Worm (Caenorhabditis elegans) whole organism, mixed stage, embryonic: ENCODE measurements around the gene twk-14.

Experiments
- bed-3 ChIP-seq: fragments of 200-800 bp; sonication (Bioruptor generic); optimal IDR thresholded peaks from 3 replicates; lab custom pipeline; 2018; ENCODE audit warnings: mild to moderate bottlenecking, missing genetic modification characterization, moderate library complexity, missing compliant biosample characterization
- ceh-39 ChIP-seq: fragments of 150-350 bp; optimal IDR thresholded peaks from 2 replicates; lab custom pipeline; 2014; ENCODE audit warnings: missing biosample characterization, missing genetic modification characterization
- ceh-43 ChIP-seq: fragments of 200-800 bp; sonication (Bioruptor generic); optimal IDR thresholded peaks from 2 replicates; lab custom pipeline; 2018; ENCODE audit warnings: mild to moderate bottlenecking, missing genetic modification characterization, moderate library complexity, missing compliant biosample characterization
- ces-1 ChIP-seq: fragments of 150-350 bp; optimal IDR thresholded peaks from 2 replicates; lab custom pipeline; 2014; ENCODE audit warnings: missing biosample characterization, missing genetic modification reagents, missing genetic modification characterization
- cnd-1 ChIP-seq: fragments of 200-800 bp; sonication (Bioruptor generic); optimal IDR thresholded peaks from 2 replicates; lab custom pipeline; 2018; ENCODE audit warnings: mild to moderate bottlenecking, missing genetic modification characterization, missing compliant biosample characterization
- drap-1 ChIP-seq: fragments of 200-800 bp; sonication (Bioruptor generic); optimal IDR thresholded peaks from 3 replicates; lab custom pipeline; 2018; ENCODE audit warnings: mild to moderate bottlenecking, missing genetic modification characterization, missing compliant biosample characterization
- elt-1 ChIP-seq: sonication (generic microtip); optimal IDR thresholded peaks from 2 replicates; lab custom pipeline; 2017; ENCODE audit warnings: missing genetic modification characterization, mild to moderate bottlenecking, missing compliant biosample characterization, antibody characterized with exemption, moderate library complexity, borderline replicate concordance; ENCODE audit not compliant: insufficient read depth
- elt-3 ChIP-seq: fragments of 150-350 bp; optimal IDR thresholded peaks from 2 replicates; lab custom pipeline; 2014; ENCODE audit warnings: missing biosample characterization, missing genetic modification characterization
- flh-1 ChIP-seq: fragments of 200-800 bp; sonication (Bioruptor generic); optimal IDR thresholded peaks from 2 replicates; lab custom pipeline; 2018; ENCODE audit warnings: mild to moderate bottlenecking, missing genetic modification characterization, moderate library complexity, missing compliant biosample characterization
- ham-2 ChIP-seq: fragments of 200-800 bp; sonication (Bioruptor generic); optimal IDR thresholded peaks from 2 replicates; lab custom pipeline; 2018; ENCODE audit warnings: mild to moderate bottlenecking, missing genetic modification characterization, missing compliant biosample characterization
- hlh-1 ChIP-seq: fragments of 150-350 bp; optimal IDR thresholded peaks from 2 replicates; lab custom pipeline; 2014; ENCODE audit warnings: missing biosample characterization, missing genetic modification reagents, missing genetic modification characterization
- lin-13 ChIP-seq: fragments of 150-350 bp; optimal IDR thresholded peaks from 2 replicates; lab custom pipeline; 2014; ENCODE audit warnings: missing biosample characterization, missing genetic modification characterization
- lin-32 ChIP-seq: fragments of 200-800 bp; sonication (Bioruptor generic); optimal IDR thresholded peaks from 2 replicates; lab custom pipeline; 2018; ENCODE audit warnings: mild to moderate bottlenecking, missing genetic modification characterization, missing compliant biosample characterization
- lsy-2 ChIP-seq: fragments of 150-350 bp; optimal IDR thresholded peaks from 2 replicates; lab custom pipeline; 2014; ENCODE audit warnings: missing biosample characterization, missing genetic modification characterization
- mab-5 ChIP-seq: fragments of 150-350 bp; optimal IDR thresholded peaks from 2 replicates; lab custom pipeline; 2014; ENCODE audit warnings: missing biosample characterization, missing genetic modification characterization
- mls-2 ChIP-seq: sonication (generic microtip); optimal IDR thresholded peaks from 2 replicates; lab custom pipeline; 2016; ENCODE audit warnings: mild to moderate bottlenecking, missing genetic modification characterization, moderate library complexity, missing compliant biosample characterization
- nhr-12 ChIP-seq: fragments of 150-350 bp; optimal IDR thresholded peaks from 2 replicates; lab custom pipeline; 2014; ENCODE audit warnings: missing biosample characterization, missing genetic modification characterization
- nhr-2 ChIP-seq: fragments of 150-350 bp; optimal IDR thresholded peaks from 2 replicates; lab custom pipeline; 2014; ENCODE audit warnings: missing biosample characterization, missing genetic modification characterization
- nhr-237 ChIP-seq: fragments of 150-350 bp; optimal IDR thresholded peaks from 2 replicates; lab custom pipeline; 2014; ENCODE audit warnings: missing biosample characterization, missing genetic modification characterization
- nhr-28 ChIP-seq: fragments of 150-350 bp; optimal IDR thresholded peaks from 2 replicates; lab custom pipeline; 2014; ENCODE audit warnings: missing biosample characterization, missing genetic modification characterization
- pha-4 ChIP-seq: fragments of 150-350 bp; optimal IDR thresholded peaks from 2 replicates; lab custom pipeline; 2018; ENCODE audit warnings: missing biosample characterization, missing genetic modification reagents, missing genetic modification characterization
- sem-2 ChIP-seq: fragments of 200-800 bp; sonication (Bioruptor generic); optimal IDR thresholded peaks from 2 replicates; lab custom pipeline; 2018; ENCODE audit warnings: mild to moderate bottlenecking, missing genetic modification characterization, missing compliant biosample characterization
- snpc-4 ChIP-seq: fragments of 150-350 bp; optimal IDR thresholded peaks from 2 replicates; lab custom pipeline; 2014; ENCODE audit warnings: missing biosample characterization, missing genetic modification characterization
- sptf-1 ChIP-seq: sonication (generic microtip); optimal IDR thresholded peaks from 2 replicates; lab custom pipeline; 2017; ENCODE audit warnings: mild to moderate bottlenecking, missing genetic modification characterization, moderate library complexity, missing compliant biosample characterization
- tbx-8 ChIP-seq: fragments of 200-800 bp; sonication (Bioruptor generic); optimal IDR thresholded peaks from 2 replicates; lab custom pipeline; 2018; ENCODE audit warnings: mild to moderate bottlenecking, missing genetic modification characterization, moderate library complexity, missing compliant biosample characterization
- unc-120 ChIP-seq: sonication (generic microtip); optimal IDR thresholded peaks from 2 replicates; lab custom pipeline; 2017; ENCODE audit warnings: missing genetic modification characterization, missing compliant biosample characterization; ENCODE audit not compliant: poor library complexity, severe bottlenecking
- unc-39 ChIP-seq: fragments of 150-350 bp; optimal IDR thresholded peaks from 2 replicates; lab custom pipeline; 2014; ENCODE audit warnings: missing biosample characterization, missing genetic modification characterization
- unc-62 ChIP-seq: fragments of 150-350 bp; optimal IDR thresholded peaks from 2 replicates; lab custom pipeline; 2014; ENCODE audit warnings: missing biosample characterization, missing genetic modification reagents, missing genetic modification characterization
- zip-8 ChIP-seq: fragments of 150-350 bp; optimal IDR thresholded peaks from 2 replicates; lab custom pipeline; 2014; ENCODE audit warnings: missing biosample characterization, missing genetic modification characterization
- ztf-11 ChIP-seq: fragments of 150-350 bp; optimal IDR thresholded peaks from 2 replicates; lab custom pipeline; 2014; ENCODE audit warnings: missing biosample characterization, missing genetic modification characterization

Gene twk-14

DNA sequence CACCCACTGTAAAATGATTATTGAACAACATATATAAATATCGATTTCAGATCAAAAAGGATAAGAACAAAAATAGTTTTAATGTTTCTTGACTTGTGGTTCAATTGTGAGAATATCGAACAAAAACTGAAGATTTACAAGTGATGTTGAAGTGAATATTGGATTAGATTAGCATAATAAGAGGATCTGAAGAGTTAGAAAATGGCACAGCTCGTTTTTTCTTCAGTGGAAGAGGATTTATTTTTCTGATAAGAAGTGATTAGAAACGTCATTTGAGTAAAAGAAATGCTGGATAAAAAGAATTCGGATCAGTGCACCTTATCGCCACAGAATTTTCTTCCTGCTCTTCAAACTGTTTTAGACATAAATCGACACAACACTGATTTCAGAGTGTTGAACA is at the start of gene twk-14:
Gene twk-14, minus strand, starts transcription at position 8 of the 400 bp plus-strand sequence.
- TF ChIP-seq unc-120 (tag; lab: Kevin White, UChicago) (no peak), ceh-39 (no peak), elt-1 (tag; lab: Kevin White, UChicago) (no peak), unc-39 (no peak)
- TF ChIP-seq, all 35 proteins: peak for 0

DNA sequence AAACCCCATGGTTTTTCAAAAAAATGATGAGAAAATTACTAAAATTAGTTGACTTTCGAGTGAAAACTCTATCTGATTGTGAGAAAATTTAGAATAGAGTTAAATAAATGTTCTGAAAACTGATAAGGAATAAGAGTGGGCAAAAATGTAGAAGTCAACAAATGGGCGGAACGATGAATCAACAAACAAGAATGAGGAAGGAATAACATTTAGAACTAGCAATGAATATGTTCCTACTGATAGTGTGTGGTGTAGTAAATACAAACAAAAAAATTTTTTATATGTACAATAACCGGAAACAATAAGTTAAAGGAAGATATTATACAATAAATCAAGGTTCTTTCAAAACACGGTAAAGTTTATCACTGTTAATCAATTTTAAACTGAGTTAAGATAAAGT is 48.2 kb upstream of the twk-14 start, which contains the start of gene pals-39:
Gene pals-39, minus strand, starts transcription at position 101 of the 400 bp plus-strand sequence.
- TF ChIP-seq nhr-28 (tag; lab: Kevin White, UChicago): no peak
- TF ChIP-seq mab-5: no peak
- TF ChIP-seq mls-2 (tag; lab: Kevin White, UChicago): no peak
- TF ChIP-seq snpc-4 (tag; lab: Kevin White, UChicago): no peak
- TF ChIP-seq sptf-1 (tag; lab: Kevin White, UChicago): no peak
- no peak for TF ChIP-seq nhr-12 (tag; lab: Kevin White, UChicago)
- no peak for TF ChIP-seq nhr-2 (tag; lab: Kevin White, UChicago)
- no peak for TF ChIP-seq pha-4
- TF ChIP-seq ceh-43 (GFP tag; lab: Kevin White, UChicago): no peak
- TF ChIP-seq flh-1: no peak
- TF ChIP-seq ces-1 (GFP tag; lab: Kevin White, UChicago): no peak
- TF ChIP-seq nhr-237 (tag; lab: Kevin White, UChicago): no peak
- no peak for TF ChIP-seq tbx-8
- TF ChIP-seq bed-3 (GFP tag; lab: Kevin White, UChicago): no peak
- TF ChIP-seq cnd-1 (tag; lab: Kevin White, UChicago): no peak
- TF ChIP-seq sem-2: no peak
- TF ChIP-seq zip-8 (tag; lab: Kevin White, UChicago): no peak

DNA sequence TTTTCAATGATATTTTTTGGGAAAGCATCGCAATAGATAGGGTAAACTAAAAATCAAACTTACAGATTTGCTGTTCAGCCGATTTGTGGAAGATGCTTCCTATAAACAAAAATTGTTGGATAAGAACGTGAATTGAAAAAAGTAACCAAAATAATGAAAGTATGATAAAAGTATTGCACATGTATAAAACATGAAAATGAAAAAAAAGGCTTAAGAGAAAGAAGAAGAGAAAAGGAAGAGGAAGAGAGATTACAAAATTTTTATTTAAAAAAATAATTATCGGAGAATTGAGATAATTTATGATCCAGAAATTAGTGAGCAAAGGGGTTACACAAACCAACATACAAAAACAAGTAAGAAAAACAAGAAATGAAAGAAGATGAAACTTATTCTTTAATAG is 45.9 kb upstream of the twk-14 start, which contains the start of gene pals-37:
Gene pals-37, minus strand, starts transcription at position 101 of the 400 bp plus-strand sequence.
- TF ChIP-seq nhr-28 (tag; lab: Kevin White, UChicago) (no peak), elt-3 (tag; lab: Kevin White, UChicago) (no peak), ceh-39 (no peak), ceh-43 (GFP tag; lab: Kevin White, UChicago) (no peak)

DNA sequence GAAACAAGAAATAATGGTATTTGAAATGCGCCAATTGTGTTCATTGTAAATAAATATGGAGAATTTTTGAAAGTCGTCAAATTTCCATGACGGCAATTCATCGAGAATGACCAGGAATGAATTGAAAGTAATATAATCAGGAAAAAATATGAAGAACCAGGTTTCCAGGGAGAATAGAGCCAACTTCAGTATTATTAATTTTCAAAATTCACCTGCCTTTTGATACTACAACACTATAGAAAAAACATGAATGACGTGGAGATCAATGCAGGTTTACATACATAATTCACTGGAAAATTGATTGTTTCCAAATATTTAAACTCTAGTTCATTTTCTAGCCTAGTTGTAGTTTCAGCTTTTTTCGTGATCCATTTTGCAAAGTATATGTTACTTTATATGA is 38.2 kb upstream of the twk-14 start, which contains the start of gene srh-25:
Gene srh-25, minus strand, starts transcription at position 101 of the 400 bp plus-strand sequence.
- TF ChIP-seq pha-4: no peak
- no peak for TF ChIP-seq drap-1 (GFP tag; lab: Kevin White, UChicago)
- no peak for TF ChIP-seq ces-1 (GFP tag; lab: Kevin White, UChicago)
- no peak for TF ChIP-seq unc-120 (tag; lab: Kevin White, UChicago)
- no peak for TF ChIP-seq ceh-39
- no peak for TF ChIP-seq flh-1
- no peak for TF ChIP-seq ztf-11
- TF ChIP-seq mab-5: no peak
- no peak for TF ChIP-seq snpc-4 (tag; lab: Kevin White, UChicago)
- TF ChIP-seq lin-32 (GFP tag; lab: Kevin White, UChicago): no peak
- no peak for TF ChIP-seq sem-2

DNA sequence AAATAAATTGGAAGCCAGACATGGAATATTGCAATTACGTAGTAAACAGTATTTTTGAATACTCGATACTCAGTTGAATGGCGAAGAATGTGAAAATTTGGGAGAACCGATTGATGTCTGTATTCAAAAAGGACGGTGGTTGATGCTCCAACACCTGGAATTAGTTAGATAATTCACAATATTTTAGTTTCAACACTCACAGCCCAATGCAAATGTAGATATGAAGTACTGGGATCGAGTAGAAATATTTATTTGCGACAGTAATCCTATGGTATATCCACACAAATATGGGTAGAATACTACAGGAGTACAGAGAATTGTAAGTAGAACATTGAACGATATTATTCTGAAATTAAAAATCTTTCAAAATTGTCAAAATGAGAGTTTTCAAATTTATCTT is 37.6 kb upstream of the twk-14 start:
- TF ChIP-seq nhr-28 (tag; lab: Kevin White, UChicago) (no peak), ceh-39 (no peak), unc-120 (tag; lab: Kevin White, UChicago) (no peak), lsy-2 (tag; lab: Kevin White, UChicago) (no peak), zip-8 (tag; lab: Kevin White, UChicago) (no peak), elt-3 (tag; lab: Kevin White, UChicago) (no peak), snpc-4 (tag; lab: Kevin White, UChicago) (no peak)

DNA sequence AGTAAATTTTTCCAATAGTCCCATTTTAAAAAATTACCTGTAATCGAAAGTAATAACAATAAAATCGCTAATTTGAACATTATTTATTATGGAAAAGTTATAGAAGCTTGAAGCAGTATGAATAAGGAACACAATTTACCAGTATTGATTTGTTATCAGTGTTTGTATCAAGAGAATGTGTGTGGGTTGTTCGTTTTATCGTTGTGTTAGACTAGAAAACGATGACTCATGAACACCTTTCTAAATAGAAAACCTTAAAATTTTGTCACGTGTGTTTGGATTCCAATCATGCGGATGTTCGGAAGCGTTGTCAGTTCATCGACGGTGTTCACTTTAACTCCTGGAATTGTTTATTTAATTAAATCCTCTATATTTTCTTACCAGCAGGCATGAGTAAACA is 36.6 kb upstream of the twk-14 start, which contains the start of gene C54D10.13:
Gene C54D10.13, minus strand, starts transcription at position 179 of the 400 bp plus-strand sequence.
- TF ChIP-seq lsy-2 (tag; lab: Kevin White, UChicago) (no peak), lin-13 (tag; lab: Kevin White, UChicago) (no peak), nhr-12 (tag; lab: Kevin White, UChicago) (no peak), ceh-43 (GFP tag; lab: Kevin White, UChicago) (no peak), drap-1 (GFP tag; lab: Kevin White, UChicago) (no peak), snpc-4 (tag; lab: Kevin White, UChicago) (no peak), lin-32 (GFP tag; lab: Kevin White, UChicago) (no peak), nhr-237 (tag; lab: Kevin White, UChicago) (no peak), ham-2 (GFP tag; lab: Kevin White, UChicago) (no peak), nhr-2 (tag; lab: Kevin White, UChicago) (no peak), hlh-1 (tag; lab: Kevin White, UChicago) (no peak), unc-39 (no peak), unc-62 (GFP tag; lab: Kevin White, UChicago) (no peak)
